Fruit fly (Drosophila melanogaster) whole organism, wandering third instar larva: ENCODE results near the gene Xport-B.

ENCODE experiments used
- HLH106 ChIP-seq: fragments of 200-800 bp; optimal IDR thresholded peaks from 3 replicates; lab custom pipeline; 2019; ENCODE audit warnings: missing biosample characterization, mild to moderate bottlenecking, missing genetic modification characterization, moderate library complexity
- OdsH ChIP-seq: fragments of 200-800 bp; sonication (Bioruptor generic); optimal IDR thresholded peaks from 2 replicates; lab custom pipeline; 2016; ENCODE audit warnings: missing biosample characterization, mild to moderate bottlenecking, missing genetic modification characterization
- br ChIP-seq: fragments of 200-800 bp; sonication (Bioruptor generic); optimal IDR thresholded peaks from 2 replicates; lab custom pipeline; 2016; ENCODE audit warnings: missing biosample characterization, missing genetic modification characterization
- ey ChIP-seq: fragments of 200-800 bp; sonication (Bioruptor generic); optimal IDR thresholded peaks from 2 replicates; lab custom pipeline; 2016; ENCODE audit warnings: missing biosample characterization, missing genetic modification characterization
- lola ChIP-seq: fragments of >200 bp; optimal IDR thresholded peaks from 2 replicates; lab custom pipeline; 2017; ENCODE audit warnings: missing biosample characterization, missing genetic modification characterization

- no peak for TF ChIP-seq OdsH (GFP tag; lab: Kevin White, UChicago)
- TF ChIP-seq br: no peak
- TF ChIP-seq lola (GFP tag; lab: Kevin White, UChicago): no peak
- TF ChIP-seq ey (GFP tag; lab: Kevin White, UChicago): no peak
- TF ChIP-seq HLH106 (tag; lab: Kevin White, UChicago): no peak
These were observed 35.7 kb downstream of the Xport-B start, which contains the start of gene Ask1 for dm6 chr3R:19879470-19880052.
